Worm (Caenorhabditis elegans): ENCODE data around the gene srh-214.

- no peak for TF ChIP-seq sea-1 (GFP tag; conservative IDR thresholded peaks at IDR 0.05)
- TF ChIP-seq ama-1 (optimal IDR thresholded peaks at IDR 0.05): no peak
- TF ChIP-seq B0310.2 (tag; optimal IDR thresholded peaks at IDR 0.05): no peak
- TF ChIP-seq aly-1 (tag; optimal IDR thresholded peaks at IDR 0.05): no peak
- TF ChIP-seq flt-1 (GFP tag; IDR thresholded peaks at IDR 0.05): no peak
- no peak for TF ChIP-seq hnd-1 (tag; optimal IDR thresholded peaks at IDR 0.05)
- no peak for TF ChIP-seq ceh-13 (GFP tag; optimal IDR thresholded peaks at IDR 0.05)
- TF ChIP-seq F13C5.2 (tag; optimal IDR thresholded peaks at IDR 0.05): no peak
- TF ChIP-seq pes-1 (GFP tag; IDR thresholded peaks at IDR 0.05): no peak
- no peak for TF ChIP-seq hmbx-1 (tag; optimal IDR thresholded peaks at IDR 0.05)
- no peak for TF ChIP-seq tbx-37 (GFP tag; conservative IDR thresholded peaks at IDR 0.05)
- no peak for TF ChIP-seq ceh-36 (tag; optimal IDR thresholded peaks at IDR 0.05)
Observed at ce11 chrV:16831921-16832320, 2.4 kb upstream of the srh-214 start, which contains the start of gene srh-215.
